Fruit fly (Drosophila melanogaster) whole organism, embryonic: ENCODE results near the gene CG10214.

Source experiments
- Atf-2 ChIP-seq: fragments of 200-800 bp; sonication (Bioruptor generic); optimal IDR thresholded peaks from 2 replicates; lab custom pipeline; 2016; ENCODE audit warnings: missing biosample characterization, missing genetic modification characterization
- BEAF-32 ChIP-seq: fragments of 200-800 bp; sonication (Bioruptor generic); optimal IDR thresholded peaks from 3 replicates; lab custom pipeline; 2017; ENCODE audit warnings: missing biosample characterization, missing genetic modification characterization, mild to moderate bottlenecking, moderate library complexity, missing genetic modification reagents
- Bdp1 ChIP-seq: fragments of 200-800 bp; sonication (Bioruptor generic); optimal IDR thresholded peaks from 3 replicates; lab custom pipeline; 2016; ENCODE audit warnings: missing biosample characterization, missing genetic modification characterization
- CG11093 ChIP-seq: fragments of 200-800 bp; sonication (Bioruptor generic); IDR thresholded peaks from 3 replicates; pipeline ENCODE4 v1.3.6; 2022; ENCODE audit warnings: missing biosample characterization, missing genetic modification characterization
- CG12155 ChIP-seq: fragments of 200-800 bp; sonication (Bioruptor generic); optimal IDR thresholded peaks from 3 replicates; lab custom pipeline; 2016; ENCODE audit warnings: missing biosample characterization, missing genetic modification characterization
- CG12219 ChIP-seq: fragments of 200-800 bp; sonication (Bioruptor generic); optimal IDR thresholded peaks from 3 replicates; lab custom pipeline; 2018; ENCODE audit warnings: missing biosample characterization, mild to moderate bottlenecking, missing genetic modification characterization
- CG12299 ChIP-seq: fragments of 200-800 bp; sonication (Bioruptor generic); optimal IDR thresholded peaks from 2 replicates; lab custom pipeline; 2018; ENCODE audit warnings: missing biosample characterization, mild to moderate bottlenecking, missing genetic modification characterization
- CG12942 ChIP-seq: fragments of 200-800 bp; sonication (Bioruptor generic); optimal IDR thresholded peaks from 3 replicates; lab custom pipeline; 2016; ENCODE audit warnings: missing biosample characterization, missing genetic modification characterization
- CG13624 ChIP-seq: fragments of 200-800 bp; sonication (Bioruptor generic); optimal IDR thresholded peaks from 2 replicates; lab custom pipeline; 2016; ENCODE audit warnings: missing biosample characterization, missing genetic modification characterization
- CG14860 ChIP-seq: fragments of 200-800 bp; sonication (Bioruptor generic); IDR thresholded peaks from 3 replicates; pipeline ENCODE4 v1.3.6; 2022; ENCODE audit warnings: missing biosample characterization, missing genetic modification characterization; ENCODE audit not compliant: partially characterized antibody
- CG15011 ChIP-seq: fragments of 200-800 bp; sonication (Bioruptor generic); optimal IDR thresholded peaks from 3 replicates; lab custom pipeline; 2018; ENCODE audit warnings: missing biosample characterization, mild to moderate bottlenecking, missing genetic modification characterization
- CG15269 ChIP-seq: fragments of 200-800 bp; sonication (Bioruptor generic); optimal IDR thresholded peaks from 2 replicates; lab custom pipeline; 2018; ENCODE audit warnings: missing biosample characterization, mild to moderate bottlenecking, missing genetic modification characterization, moderate library complexity
- CG1529 ChIP-seq: fragments of 200-800 bp; sonication (Bioruptor generic); optimal IDR thresholded peaks from 3 replicates; lab custom pipeline; 2018; ENCODE audit warnings: missing biosample characterization, missing genetic modification characterization
- CG1647 ChIP-seq: fragments of 200-800 bp; sonication (Bioruptor generic); optimal IDR thresholded peaks from 3 replicates; lab custom pipeline; 2016; ENCODE audit warnings: missing biosample characterization, missing genetic modification characterization
- CG16813 ChIP-seq: fragments of 200-800 bp; sonication (Bioruptor generic); IDR thresholded peaks from 3 replicates; pipeline ENCODE4 v1.3.6; 2022; ENCODE audit warnings: missing biosample characterization, missing genetic modification characterization; ENCODE audit not compliant: partially characterized antibody
- CG2116 ChIP-seq: fragments of 200-800 bp; sonication (Bioruptor generic); optimal IDR thresholded peaks from 3 replicates; lab custom pipeline; 2018; ENCODE audit warnings: missing biosample characterization, mild to moderate bottlenecking, missing genetic modification characterization
- CG3163 ChIP-seq: fragments of 200-800 bp; sonication (Bioruptor generic); optimal IDR thresholded peaks from 3 replicates; lab custom pipeline; 2016; ENCODE audit warnings: missing biosample characterization, missing genetic modification characterization
- CG4404 ChIP-seq: fragments of 200-800 bp; sonication (Bioruptor generic); IDR thresholded peaks from 2 replicates; pipeline ENCODE4 v1.3.6; 2022; ENCODE audit warnings: missing biosample characterization, missing genetic modification characterization
- CG4707 ChIP-seq: fragments of 200-800 bp; sonication (Bioruptor generic); optimal IDR thresholded peaks from 2 replicates; lab custom pipeline; 2018; ENCODE audit warnings: missing biosample characterization, mild to moderate bottlenecking, missing genetic modification characterization, moderate library complexity
- CG4820 ChIP-seq: fragments of 200-800 bp; sonication (Bioruptor generic); optimal IDR thresholded peaks from 3 replicates; lab custom pipeline; 2016; ENCODE audit warnings: missing biosample characterization, missing genetic modification characterization
- CG6254 ChIP-seq: fragments of 200-800 bp; sonication (Bioruptor generic); optimal IDR thresholded peaks from 3 replicates; lab custom pipeline; 2017; ENCODE audit warnings: mild to moderate bottlenecking, missing biosample characterization, missing genetic modification reagents, missing genetic modification characterization
- CG7372 ChIP-seq: fragments of 200-800 bp; sonication (Bioruptor generic); IDR thresholded peaks from 2 replicates; pipeline ENCODE4 v1.3.6; 2022; ENCODE audit warnings: missing biosample characterization, missing genetic modification characterization
- CG7786 ChIP-seq: fragments of 200-800 bp; sonication (Bioruptor generic); optimal IDR thresholded peaks from 2 replicates; lab custom pipeline; 2016; ENCODE audit warnings: missing biosample characterization, missing genetic modification characterization
- Doc3 ChIP-seq: fragments of 200-800 bp; sonication (Bioruptor generic); IDR thresholded peaks from 3 replicates; pipeline ENCODE4 v1.3.6; 2022; ENCODE audit warnings: missing biosample characterization, missing genetic modification characterization; ENCODE audit not compliant: partially characterized antibody
- HLH4C ChIP-seq: fragments of 200-800 bp; sonication (Bioruptor generic); IDR thresholded peaks from 3 replicates; pipeline ENCODE4 v1.3.6; 2022; ENCODE audit warnings: missing biosample characterization, missing genetic modification characterization; ENCODE audit not compliant: partially characterized antibody
- HLH54F ChIP-seq: fragments of 200-800 bp; sonication (Bioruptor generic); optimal IDR thresholded peaks from 3 replicates; lab custom pipeline; 2016; ENCODE audit warnings: missing biosample characterization, missing genetic modification characterization
- Hr51 ChIP-seq, 2 experiments: fragments of 200-800 bp; sonication (Bioruptor generic); optimal IDR thresholded peaks; 2 replicates in 1 of 2; 3 replicates in 1 of 2; lab custom pipeline; 2016 to 2018; ENCODE audit warnings: missing biosample characterization in 2 of 2, missing genetic modification characterization in 2 of 2, mild to moderate bottlenecking in 1 of 2, moderate library complexity in 1 of 2
- NfI ChIP-seq: fragments of 200-800 bp; sonication (Bioruptor generic); optimal IDR thresholded peaks from 3 replicates; lab custom pipeline; 2018; ENCODE audit warnings: missing biosample characterization, mild to moderate bottlenecking, missing genetic modification characterization, moderate library complexity
- Optix ChIP-seq: fragments of 200-800 bp; sonication (Bioruptor generic); IDR thresholded peaks from 3 replicates; pipeline ENCODE4 v1.3.6; 2022; ENCODE audit warnings: missing biosample characterization, missing genetic modification characterization
- Tbp ChIP-seq: fragments of >200 bp; optimal IDR thresholded peaks from 2 replicates; lab custom pipeline; 2018; ENCODE audit warnings: missing biosample characterization, missing genetic modification characterization
- Trl ChIP-seq, 3 experiments: fragments of >200 bp in 2 of 3; fragments of 200-800 bp in 1 of 3; sonication (Bioruptor generic) in 1 of 3; optimal IDR thresholded peaks; 2 replicates in 1 of 3; 3 replicates in 2 of 3; lab custom pipeline; 2016 to 2017; ENCODE audit warnings: missing biosample characterization in 1 of 3, missing genetic modification characterization in 1 of 3
- bcd ChIP-seq: fragments of 200-800 bp; sonication (Bioruptor generic); optimal IDR thresholded peaks from 2 replicates; lab custom pipeline; 2017; ENCODE audit warnings: missing biosample characterization, mild to moderate bottlenecking, missing genetic modification characterization
- bigmax ChIP-seq: fragments of 200-800 bp; sonication (Bioruptor generic); optimal IDR thresholded peaks from 2 replicates; lab custom pipeline; 2018; ENCODE audit warnings: missing biosample characterization, mild to moderate bottlenecking, missing genetic modification characterization
- cad ChIP-seq: fragments of >200 bp; optimal IDR thresholded peaks from 2 replicates; lab custom pipeline; 2017; ENCODE audit warnings: missing biosample characterization, missing genetic modification characterization
- chif ChIP-seq, 2 experiments: fragments of 200-800 bp; sonication (Bioruptor generic); optimal IDR thresholded peaks; 3 replicates each; lab custom pipeline; 2016; ENCODE audit warnings: missing biosample characterization in 2 of 2, missing genetic modification characterization in 2 of 2
- crc ChIP-seq: fragments of 200-800 bp; sonication (Bioruptor generic); optimal IDR thresholded peaks from 2 replicates; lab custom pipeline; 2016; ENCODE audit warnings: missing biosample characterization, missing genetic modification characterization
- dmrt99B ChIP-seq: fragments of 200-800 bp; sonication (Bioruptor generic); optimal IDR thresholded peaks from 2 replicates; lab custom pipeline; 2018; ENCODE audit warnings: missing biosample characterization, mild to moderate bottlenecking, missing genetic modification characterization, moderate library complexity
- fd3F ChIP-seq: fragments of 200-800 bp; sonication (Bioruptor generic); optimal IDR thresholded peaks from 2 replicates; lab custom pipeline; 2018; ENCODE audit warnings: missing biosample characterization, mild to moderate bottlenecking, missing genetic modification characterization, moderate library complexity
- fru ChIP-seq: fragments of >200 bp; optimal IDR thresholded peaks from 2 replicates; lab custom pipeline; 2017
- jumu ChIP-seq: fragments of 200-800 bp; sonication (Bioruptor generic); optimal IDR thresholded peaks from 3 replicates; lab custom pipeline; 2016; ENCODE audit warnings: missing biosample characterization, missing genetic modification characterization
- maf-S ChIP-seq: fragments of 200-800 bp; sonication (Bioruptor generic); optimal IDR thresholded peaks from 2 replicates; lab custom pipeline; 2016; ENCODE audit warnings: missing biosample characterization, missing genetic modification characterization
- mam ChIP-seq: fragments of 200-800 bp; sonication (Bioruptor generic); optimal IDR thresholded peaks from 3 replicates; lab custom pipeline; 2016; ENCODE audit warnings: missing biosample characterization, missing genetic modification characterization
- nerfin-2 ChIP-seq: fragments of 200-800 bp; sonication (Bioruptor generic); IDR thresholded peaks from 2 replicates; pipeline ENCODE4 v1.3.6; 2022; ENCODE audit warnings: missing biosample characterization, missing genetic modification characterization; ENCODE audit not compliant: partially characterized antibody
- otp ChIP-seq: fragments of 200-800 bp; sonication (Bioruptor generic); IDR thresholded peaks from 3 replicates; pipeline ENCODE4, ENCODE4 v1.3.6; 2022; ENCODE audit warnings: missing biosample characterization, missing genetic modification characterization
- sr ChIP-seq: fragments of 200-800 bp; sonication (Bioruptor generic); IDR thresholded peaks from 3 replicates; pipeline ENCODE4 v1.3.6; 2022; ENCODE audit warnings: missing biosample characterization, missing genetic modification characterization
- stc ChIP-seq: fragments of 200-800 bp; sonication (Bioruptor generic); IDR thresholded peaks from 2 replicates; pipeline ENCODE4 v1.3.6; 2022; ENCODE audit warnings: missing biosample characterization, missing genetic modification characterization
- twi ChIP-seq: fragments of 200-800 bp; optimal IDR thresholded peaks from 2 replicates; lab custom pipeline; 2019; ENCODE audit warnings: missing biosample characterization, mild to moderate bottlenecking, missing genetic modification characterization, moderate library complexity
- unpg ChIP-seq: fragments of 200-800 bp; sonication (Bioruptor generic); optimal IDR thresholded peaks from 3 replicates; lab custom pipeline; 2018; ENCODE audit warnings: missing biosample characterization, mild to moderate bottlenecking, missing genetic modification characterization, moderate library complexity
- vfl ChIP-seq: fragments of 200-800 bp; sonication (Bioruptor generic); optimal IDR thresholded peaks from 2 replicates; lab custom pipeline; 2016; ENCODE audit warnings: missing biosample characterization, missing genetic modification characterization

The CG10214 gene

DNA sequence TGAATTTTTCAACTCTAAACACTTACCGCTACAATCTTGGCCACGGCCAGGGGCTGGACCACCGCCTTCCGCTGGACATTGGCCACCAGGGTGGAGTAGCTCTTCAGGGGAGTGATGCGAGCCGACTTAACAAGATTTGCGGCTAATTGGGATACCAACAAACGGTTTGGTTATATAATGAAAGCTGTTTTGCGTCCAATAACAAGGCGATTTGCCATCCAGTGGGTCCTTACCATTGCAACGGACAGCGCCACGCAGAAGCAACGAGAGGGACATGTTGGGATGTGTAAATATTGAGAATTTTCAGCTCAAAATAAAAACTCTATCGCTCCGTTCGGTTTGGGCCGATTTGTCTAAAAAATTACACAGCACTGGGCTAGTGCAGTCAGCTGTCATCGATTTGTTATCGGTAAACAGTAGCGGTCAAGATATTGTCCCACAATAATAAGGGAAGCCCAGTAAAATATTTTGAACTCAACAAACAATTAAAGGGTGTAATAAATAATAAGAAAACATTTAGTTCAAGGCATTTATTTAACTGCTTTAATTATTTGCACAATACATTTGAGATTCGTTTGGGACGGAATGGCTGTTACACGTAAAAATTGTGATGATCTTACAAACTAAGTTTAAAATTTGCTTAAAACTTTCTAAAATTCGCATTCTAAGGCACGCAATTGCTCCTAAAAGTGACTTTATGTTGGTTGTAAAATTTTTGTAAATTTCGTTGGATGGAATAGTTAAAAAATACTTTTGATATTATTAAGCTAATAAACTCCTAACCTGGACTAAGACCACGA is 6.9 kb downstream of the CG10214 start, which contains the start of gene SdhD (continued):
- TF ChIP-seq CG12942 (GFP tag; lab: Kevin White, UChicago) (no peak), CG16813 (peak; percentile 12; the same call in 1 of the 3 replicates), CG13624 (GFP tag; lab: Kevin White, UChicago) (peak; percentile 15), CG7786 (GFP tag; lab: Kevin White, UChicago) (no peak), vfl (peak; percentile 53), CG4404 (GFP tag; lab: Robert Waterston, UW) (no peak), CG11093 (GFP tag; lab: Robert Waterston, UW) (no peak), bigmax (GFP tag; lab: Kevin White, UChicago) (no peak), otp (no peak), CG12155 (peak; percentile 31), CG7372 (GFP tag; lab: Robert Waterston, UW) (no peak), CG3163 (GFP tag; lab: Kevin White, UChicago) (no peak), CG4707 (GFP tag; lab: Kevin White, UChicago) (no peak), Hr51 (GFP tag; optimal IDR thresholded peaks at IDR 0.05; lab: Kevin White, UChicago) (no peak), chif (GFP tag; optimal IDR thresholded peaks at IDR 0.05; lab: Kevin White, UChicago) (no peak), crc (GFP tag; lab: Kevin White, UChicago) (no peak), mam (GFP tag; lab: Kevin White, UChicago) (peak; percentile 47), stc (GFP tag; lab: Robert Waterston, UW) (no peak), CG12299 (no peak), CG4820 (GFP tag; lab: Kevin White, UChicago) (peak; percentile 10), nerfin-2 (peak; percentile 39; the same call in 1 of the 2 replicates), CG12219 (GFP tag; lab: Kevin White, UChicago) (no peak), BEAF-32 (GFP tag; lab: Kevin White, UChicago) (peak; percentile 48), fru (lab: Kevin White, UChicago) (no peak), CG2116 (GFP tag; lab: Kevin White, UChicago) (peak; percentile 21), CG14860 (GFP tag; lab: Robert Waterston, UW) (0 out of 3 replicates have a peak, but pooled peaks have one; percentile 7), CG1529 (GFP tag; lab: Kevin White, UChicago) (no peak), CG15011 (GFP tag; lab: Kevin White, UChicago) (no peak), bcd (no peak), fd3F (GFP tag; lab: Kevin White, UChicago) (no peak), dmrt99B (tag; lab: Kevin White, UChicago) (peak; percentile 12), HLH54F (no peak), Optix (no peak), jumu (GFP tag; lab: Kevin White, UChicago) (peak; percentile 20), Bdp1 (GFP tag; lab: Kevin White, UChicago) (no peak), Trl (optimal IDR thresholded peaks at IDR 0.05; lab: Kevin White, UChicago) (no peak), Trl (GFP tag; optimal IDR thresholded peaks at IDR 0.05; lab: Kevin White, UChicago) (no peak), NfI (GFP tag; lab: Kevin White, UChicago) (no peak), HLH4C (GFP tag; lab: Robert Waterston, UW) (peak; percentile 63), sr (GFP tag; lab: Robert Waterston, UW) (no peak), twi (tag; lab: Kevin White, UChicago) (no peak), CG15269 (peak; percentile 27), unpg (GFP tag; lab: Kevin White, UChicago) (peak; percentile 6), cad (GFP tag; lab: Kevin White, UChicago) (no peak), CG1647 (GFP tag; lab: Kevin White, UChicago) (no peak), maf-S (no peak), CG6254 (GFP tag; lab: Kevin White, UChicago) (no peak), Atf-2 (no peak), Tbp (GFP tag; lab: Kevin White, UChicago) (no peak), Doc3 (GFP tag; lab: Robert Waterston, UW) (peak; percentile 38; the same call in 1 of the 3 replicates)
